Worm (Caenorhabditis elegans) whole organism, L3 larva: ENCODE results near the gene F43G6.4.

Source experiments
- ZK546.5 ChIP-seq: sonication (generic microtip); optimal IDR thresholded peaks from 2 replicates; lab custom pipeline; 2017; ENCODE audit warnings: missing biosample characterization, missing genetic modification characterization
- elt-3 ChIP-seq, 3 experiments: fragments of 150-350 bp in 1 of 3; sonication (generic microtip) in 2 of 3; optimal IDR thresholded peaks; 2 replicates in 2 of 3; 4 replicates in 1 of 3; lab custom pipeline; 2014 to 2017; ENCODE audit warnings: missing biosample characterization in 3 of 3, missing genetic modification characterization in 3 of 3
- jun-1 ChIP-seq: fragments of 150-350 bp; optimal IDR thresholded peaks from 2 replicates; lab custom pipeline; 2014; ENCODE audit warnings: missing biosample characterization, missing genetic modification reagents, missing genetic modification characterization
- lin-39 ChIP-seq: fragments of 150-350 bp; optimal IDR thresholded peaks from 2 replicates; lab custom pipeline; 2018; ENCODE audit warnings: missing biosample characterization, missing genetic modification reagents, missing genetic modification characterization
- nhr-25 ChIP-seq: sonication (generic microtip); optimal IDR thresholded peaks from 2 replicates; lab custom pipeline; 2017; ENCODE audit warnings: missing biosample characterization, missing genetic modification characterization
- nhr-28 ChIP-seq: fragments of 150-350 bp; optimal IDR thresholded peaks from 2 replicates; lab custom pipeline; 2014; ENCODE audit warnings: missing biosample characterization, missing genetic modification characterization
- pqm-1 ChIP-seq: fragments of 150-350 bp; optimal IDR thresholded peaks from 2 replicates; lab custom pipeline; 2017; ENCODE audit warnings: missing biosample characterization, missing genetic modification characterization, inconsistent platforms
- skn-1 ChIP-seq: fragments of 150-350 bp; optimal IDR thresholded peaks from 2 replicates; lab custom pipeline; 2014; ENCODE audit warnings: missing biosample characterization, missing genetic modification characterization
- unc-62 ChIP-seq: fragments of 150-350 bp; sonication (generic microtip); optimal IDR thresholded peaks from 4 replicates; lab custom pipeline; 2014; ENCODE audit warnings: missing biosample characterization, missing genetic modification reagents, missing genetic modification characterization

DNA sequence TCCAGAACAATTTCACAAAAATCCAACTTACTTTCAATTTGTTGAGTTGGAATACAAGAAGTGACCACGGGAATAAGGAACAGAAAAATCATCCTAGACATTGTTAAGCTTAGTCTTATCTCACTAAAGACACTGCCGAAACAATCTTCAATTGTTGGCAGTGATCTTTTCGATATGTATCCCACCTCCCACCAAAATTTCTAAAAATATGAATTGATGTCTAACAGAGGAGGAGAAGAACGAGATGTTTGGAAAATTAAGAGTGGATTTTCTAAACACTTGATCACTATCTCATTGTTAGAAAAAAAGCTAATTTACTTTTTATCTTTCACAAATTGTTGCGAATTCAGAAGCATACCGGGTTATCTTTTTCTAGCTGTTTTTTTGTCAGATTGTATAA lies 41.9 kb downstream of the F43G6.4 start, which contains the start of gene clec-144:
- TF ChIP-seq jun-1 (tag; lab: Kevin White, UChicago): no peak
- no peak for TF ChIP-seq lin-39 (tag; lab: Kevin White, UChicago)
- no peak for TF ChIP-seq nhr-28 (tag; lab: Kevin White, UChicago)
- no peak for TF ChIP-seq ZK546.5 (tag; lab: Kevin White, UChicago)
- no peak for TF ChIP-seq unc-62 (GFP tag; lab: Kevin White, UChicago)
- TF ChIP-seq elt-3 (tag; optimal IDR thresholded peaks at IDR 0.05; lab: Kevin White, UChicago): no peak
- no peak for TF ChIP-seq skn-1
- TF ChIP-seq pqm-1 (tag; lab: Kevin White, UChicago): no peak
- TF ChIP-seq nhr-25: no peak
